Fruit fly (Drosophila melanogaster) Kc167 (cell line): ENCODE data around the gene CG16854.

Source experiments
- Myc ChIP-seq: fragments of >200 bp; optimal IDR thresholded peaks from 2 replicates; lab custom pipeline; 2017; ENCODE audit warnings: missing external identifiers
- Sin3A ChIP-seq: fragments of >200 bp; optimal IDR thresholded peaks from 2 replicates; lab custom pipeline; 2018; ENCODE audit warnings: missing external identifiers
- h ChIP-seq: fragments of >200 bp; optimal IDR thresholded peaks from 3 replicates; lab custom pipeline; 2018; ENCODE audit warnings: missing external identifiers
- insv ChIP-seq: fragments of >200 bp; optimal IDR thresholded peaks from 3 replicates; lab custom pipeline; 2018; ENCODE audit warnings: missing external identifiers
- psq ChIP-seq: fragments of >200 bp; optimal IDR thresholded peaks from 2 replicates; lab custom pipeline; 2017; ENCODE audit warnings: missing external identifiers
- ttk ChIP-seq: sonication (Bioruptor generic); optimal IDR thresholded peaks from 2 replicates; lab custom pipeline; 2017; ENCODE audit warnings: missing external identifiers

Gene CG16854

DNA sequence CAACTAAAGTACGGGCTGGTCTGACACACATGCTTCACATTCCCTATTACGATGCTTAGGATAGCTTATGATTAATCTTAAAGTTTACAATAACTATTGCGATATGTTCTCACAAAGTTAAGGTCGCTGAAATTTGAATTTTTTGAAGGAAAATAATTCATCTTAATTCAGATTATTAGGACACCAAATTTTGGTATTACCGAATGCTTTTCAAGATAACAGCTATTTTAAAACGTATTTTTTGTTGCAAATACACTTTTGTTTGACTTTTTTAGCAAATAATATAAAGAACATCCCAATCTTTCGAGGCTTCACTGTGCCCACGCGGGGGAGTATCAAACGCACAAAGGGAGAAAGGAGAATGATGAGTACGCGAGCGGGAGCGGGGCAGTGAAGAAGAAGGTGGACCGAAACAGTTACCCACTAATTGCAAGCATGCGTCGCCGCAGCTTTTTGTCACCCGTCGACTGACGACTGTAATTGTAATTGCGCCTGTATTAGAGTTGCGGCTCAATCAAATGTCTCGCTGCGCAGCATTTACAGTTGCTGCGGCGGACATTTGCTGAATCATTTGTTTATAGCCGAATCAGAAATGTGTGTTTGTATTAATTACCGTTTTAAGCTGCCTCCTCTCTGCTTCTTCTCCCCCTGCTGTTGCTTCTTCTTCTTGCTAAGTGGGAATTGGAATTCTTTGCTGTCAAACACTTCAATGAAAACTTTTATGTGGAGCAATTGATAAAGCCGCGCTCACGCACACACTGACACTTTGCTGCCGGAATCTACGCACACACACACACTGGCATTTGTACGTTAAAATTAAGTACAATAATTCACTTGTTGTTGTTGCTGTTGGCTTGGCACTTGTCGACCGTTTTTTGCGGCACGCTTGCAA is 20.3 kb upstream of the CG16854 start:
- TF ChIP-seq psq (lab: Kevin White, UChicago) = no peak
- no peak for TF ChIP-seq h (lab: Kevin White, UChicago)
- TF ChIP-seq Myc = no peak
- TF ChIP-seq ttk (lab: Kevin White, UChicago) = no peak
- TF ChIP-seq Sin3A = no peak
- TF ChIP-seq insv (lab: Kevin White, UChicago) = no peak

DNA sequence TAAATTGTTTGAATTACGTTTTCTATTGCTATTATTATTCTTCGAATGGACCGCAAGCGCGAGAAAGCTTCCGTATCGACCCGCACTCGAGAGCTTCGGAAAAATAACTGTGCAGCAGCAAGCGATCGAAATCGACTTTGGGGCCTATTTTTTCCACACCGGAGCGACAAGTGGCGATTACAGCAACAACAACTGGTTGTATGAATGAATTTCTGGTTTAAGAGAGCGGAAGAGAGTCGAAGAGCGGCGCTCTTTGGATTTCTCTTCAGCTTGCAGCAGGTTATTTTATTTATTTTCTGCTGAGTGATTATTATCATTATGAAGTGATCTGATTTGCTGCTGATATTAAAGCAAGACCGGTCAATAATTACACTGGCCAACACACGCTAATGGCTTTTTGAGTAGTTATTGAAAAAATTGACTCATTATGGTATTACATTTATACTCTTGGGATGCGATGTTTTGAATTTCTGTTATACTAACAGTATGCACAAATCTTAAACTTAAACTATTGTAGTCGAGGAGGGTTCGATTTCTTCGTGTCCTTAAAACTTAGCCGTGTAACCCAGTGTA is 19.5 kb upstream of the CG16854 start, which contains the start of gene Samuel:
Samuel (minus strand) TSS at position 112 of the 573 bp plus-strand sequence.
- TF ChIP-seq Sin3A (no peak), ttk (lab: Kevin White, UChicago) (no peak), Myc (no peak), psq (lab: Kevin White, UChicago) (no peak), insv (lab: Kevin White, UChicago) (no peak), h (lab: Kevin White, UChicago) (no peak)

DNA sequence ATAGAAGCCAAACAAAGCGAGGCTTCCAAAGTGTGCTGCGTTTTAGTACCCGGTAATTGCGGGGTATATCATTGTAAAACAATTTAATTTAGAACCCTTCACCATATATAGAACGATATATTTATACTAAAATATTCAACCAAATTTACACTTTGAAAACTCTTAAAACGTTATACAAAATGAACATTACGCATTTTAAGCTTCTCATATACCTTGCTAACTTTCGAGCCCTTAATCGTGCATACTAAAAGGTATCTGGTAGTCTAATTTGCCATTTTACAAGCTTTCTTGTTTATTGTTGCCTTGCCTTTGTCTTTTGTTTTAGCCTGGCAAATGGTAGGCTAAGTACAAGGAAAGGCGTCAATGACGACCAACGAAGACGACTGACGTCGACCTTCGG is 18.6 kb upstream of the CG16854 start:
- TF ChIP-seq psq (lab: Kevin White, UChicago) (no peak), h (lab: Kevin White, UChicago) (no peak), Sin3A (no peak), ttk (lab: Kevin White, UChicago) (no peak), Myc (no peak), insv (lab: Kevin White, UChicago) (no peak)

DNA sequence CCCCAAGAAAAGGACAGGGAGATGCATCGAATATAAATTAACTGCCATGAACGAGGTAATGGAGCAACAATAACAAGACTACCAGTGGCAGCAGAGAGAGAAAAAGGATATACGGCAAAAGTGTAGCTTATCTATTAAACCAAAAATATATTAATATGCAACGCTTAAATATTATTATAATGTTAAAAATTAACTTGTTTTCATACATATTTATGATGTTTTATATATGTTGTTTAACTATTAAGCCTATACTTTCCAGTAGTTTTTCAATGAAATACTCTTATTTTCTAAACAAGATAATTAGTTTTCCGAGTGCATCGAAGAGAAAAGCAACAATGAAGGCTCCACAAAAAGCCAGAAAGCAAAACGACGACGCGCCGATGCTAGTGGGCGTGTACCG is 18.1 kb upstream of the CG16854 start:
- no peak for TF ChIP-seq Myc
- TF ChIP-seq h (lab: Kevin White, UChicago) = no peak
- no peak for TF ChIP-seq Sin3A
- TF ChIP-seq ttk (lab: Kevin White, UChicago) = no peak

DNA sequence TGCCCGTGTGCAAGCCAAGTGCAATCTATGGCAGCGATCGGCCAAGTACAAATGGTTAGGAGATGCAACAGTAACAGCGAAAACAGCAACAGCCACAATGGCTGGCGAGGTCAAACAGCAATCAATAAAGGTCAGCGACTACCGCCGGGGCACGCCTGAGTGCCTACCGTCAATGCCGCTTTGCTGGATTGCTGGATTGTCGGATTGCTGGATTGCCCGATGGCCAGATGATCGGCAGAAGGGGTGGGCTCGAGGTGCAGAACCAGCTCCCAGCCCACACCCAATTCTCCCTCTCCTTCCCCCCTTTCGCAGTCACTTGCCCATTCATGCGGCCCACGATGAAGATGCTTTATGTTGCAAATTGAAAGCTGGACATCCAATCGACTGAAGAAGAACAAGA is 17.6 kb upstream of the CG16854 start:
- TF ChIP-seq h (lab: Kevin White, UChicago) (no peak), Myc (no peak), Sin3A (no peak), psq (lab: Kevin White, UChicago) (no peak), insv (lab: Kevin White, UChicago) (no peak), ttk (lab: Kevin White, UChicago) (no peak)

DNA sequence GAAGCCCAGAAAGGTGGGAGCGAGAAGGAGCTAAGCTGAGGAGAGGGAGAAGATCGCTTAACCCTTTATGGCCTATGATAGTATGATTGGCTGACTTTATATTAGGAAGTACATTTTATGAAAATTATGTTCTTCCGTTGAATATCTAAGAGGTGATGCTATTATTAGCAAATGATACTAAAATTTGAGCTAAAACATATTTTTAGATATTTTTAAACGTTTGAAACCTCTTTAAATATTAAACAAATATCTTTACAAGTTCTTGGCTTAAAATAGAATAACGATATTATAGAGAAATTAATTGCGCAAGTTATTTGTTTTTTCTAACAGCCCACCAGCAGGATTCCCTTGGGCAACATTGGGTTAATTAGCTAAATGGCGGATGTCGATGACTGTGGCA is 17.0 kb upstream of the CG16854 start:
- TF ChIP-seq psq (lab: Kevin White, UChicago) (no peak), Sin3A (no peak), Myc (no peak), ttk (lab: Kevin White, UChicago) (no peak), h (lab: Kevin White, UChicago) (no peak), insv (lab: Kevin White, UChicago) (no peak)

DNA sequence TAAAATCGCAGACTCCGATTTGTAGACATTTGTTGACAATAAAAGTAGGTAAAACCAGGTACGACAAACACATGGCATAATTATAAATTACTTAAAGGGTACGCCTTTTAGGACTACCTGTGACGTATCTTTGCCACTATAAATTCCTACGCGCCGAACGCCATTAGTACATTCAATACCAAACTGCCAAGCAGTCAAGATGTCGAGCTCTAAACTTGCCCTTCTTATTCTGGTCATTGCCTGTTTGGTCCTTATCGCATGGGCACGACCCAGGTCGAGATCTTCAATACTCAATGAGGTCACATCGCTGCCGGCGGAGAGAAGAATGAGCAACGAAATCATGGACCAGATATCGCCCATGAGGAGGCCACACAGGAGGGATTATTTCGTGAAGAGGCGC is 15.7 kb upstream of the CG16854 start, which contains the start of gene CG14915:
CG14915 (plus strand) TSS at position 166 of the 400 bp plus-strand sequence.
- TF ChIP-seq ttk (lab: Kevin White, UChicago) (no peak), Sin3A (no peak), insv (lab: Kevin White, UChicago) (no peak), psq (lab: Kevin White, UChicago) (no peak)

DNA sequence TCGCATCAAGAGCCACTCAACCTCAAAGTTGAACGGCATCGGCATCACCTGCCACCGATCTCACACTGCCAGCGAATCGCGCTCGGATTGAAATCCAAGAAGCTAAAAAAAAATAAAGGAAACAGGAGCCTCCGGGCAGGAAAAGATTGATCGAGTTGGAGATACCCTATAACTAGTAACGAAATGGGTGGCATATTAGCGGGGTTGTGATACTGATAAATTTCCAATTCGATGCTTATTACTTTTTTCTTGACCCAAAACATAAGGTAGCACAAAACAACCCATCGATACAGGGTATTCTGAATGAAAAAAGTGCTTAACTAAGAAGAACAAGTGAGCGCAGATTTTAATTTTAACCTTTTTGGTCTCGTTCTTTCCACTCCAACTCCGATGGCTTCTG is 14.3 kb upstream of the CG16854 start:
- TF ChIP-seq h (lab: Kevin White, UChicago) = no peak
- TF ChIP-seq insv (lab: Kevin White, UChicago) = no peak
- TF ChIP-seq ttk (lab: Kevin White, UChicago) = no peak
- TF ChIP-seq Sin3A = no peak
- TF ChIP-seq Myc = no peak
- TF ChIP-seq psq (lab: Kevin White, UChicago) = no peak

DNA sequence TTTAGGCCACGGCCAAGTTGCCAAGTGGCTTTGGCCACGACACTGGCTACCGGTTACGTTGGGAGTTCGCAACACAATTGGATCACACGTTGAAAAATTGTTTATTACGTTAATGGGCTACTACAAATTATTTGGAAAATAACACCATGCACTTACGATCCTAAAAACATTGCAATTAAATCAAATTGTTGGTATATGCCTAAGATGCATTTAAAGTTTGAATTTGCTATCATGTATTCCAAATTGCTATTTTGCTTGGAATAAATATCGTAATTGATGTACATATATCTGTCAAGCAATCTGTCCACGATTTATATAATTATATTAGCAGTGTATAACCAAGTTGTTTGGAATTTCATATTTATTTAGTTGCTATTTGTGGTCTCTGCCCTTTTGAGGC is 13.6 kb upstream of the CG16854 start:
- no peak for TF ChIP-seq ttk (lab: Kevin White, UChicago)

DNA sequence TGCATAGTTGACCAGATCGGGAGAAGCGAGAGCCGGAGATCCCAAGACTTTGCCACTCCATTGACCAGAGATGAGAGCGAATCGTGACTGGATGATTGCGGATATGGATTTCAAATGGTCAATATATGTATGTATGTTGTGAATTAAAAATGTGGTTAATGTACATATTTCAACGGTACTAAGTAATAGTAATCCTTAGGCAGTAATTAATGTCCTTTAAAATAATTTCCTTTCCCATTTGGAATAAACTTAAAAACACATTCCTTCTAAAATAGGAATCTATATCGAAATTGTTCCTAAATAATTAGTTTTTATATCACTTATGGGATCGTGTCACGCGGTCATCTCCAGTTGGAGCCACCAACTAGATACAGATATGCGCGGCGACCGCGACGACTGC is 12.6 kb upstream of the CG16854 start:
- TF ChIP-seq h (lab: Kevin White, UChicago) = no peak
- TF ChIP-seq insv (lab: Kevin White, UChicago) = no peak
- no peak for TF ChIP-seq ttk (lab: Kevin White, UChicago)
- no peak for TF ChIP-seq psq (lab: Kevin White, UChicago)
- no peak for TF ChIP-seq Myc
- no peak for TF ChIP-seq Sin3A

DNA sequence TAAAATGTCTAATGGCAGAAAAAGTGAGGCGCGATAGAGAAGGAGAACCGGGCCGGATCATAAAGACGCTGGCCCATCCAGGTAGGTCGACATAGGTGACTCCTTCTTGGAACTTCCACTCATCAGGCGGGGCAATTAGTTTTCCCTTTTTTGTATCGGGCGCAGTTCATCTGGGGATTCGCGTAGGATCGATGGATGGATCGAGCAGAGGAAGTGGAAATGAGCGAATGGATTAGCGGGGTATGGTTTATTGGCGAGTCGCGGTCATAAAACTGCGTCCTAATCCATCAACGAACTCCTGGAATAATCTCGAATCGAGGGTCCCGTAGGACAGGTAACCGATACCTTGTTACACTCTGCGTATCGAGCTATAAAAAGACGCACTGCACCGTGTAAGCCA is 11.4 kb upstream of the CG16854 start, which contains the start of gene CG43725:
CG43725 (plus strand) TSS at position 400 of the 400 bp plus-strand sequence.
- no peak for TF ChIP-seq Myc
- no peak for TF ChIP-seq psq (lab: Kevin White, UChicago)
- TF ChIP-seq insv (lab: Kevin White, UChicago) = no peak
- no peak for TF ChIP-seq h (lab: Kevin White, UChicago)
- TF ChIP-seq Sin3A = no peak
- TF ChIP-seq ttk (lab: Kevin White, UChicago) = no peak

DNA sequence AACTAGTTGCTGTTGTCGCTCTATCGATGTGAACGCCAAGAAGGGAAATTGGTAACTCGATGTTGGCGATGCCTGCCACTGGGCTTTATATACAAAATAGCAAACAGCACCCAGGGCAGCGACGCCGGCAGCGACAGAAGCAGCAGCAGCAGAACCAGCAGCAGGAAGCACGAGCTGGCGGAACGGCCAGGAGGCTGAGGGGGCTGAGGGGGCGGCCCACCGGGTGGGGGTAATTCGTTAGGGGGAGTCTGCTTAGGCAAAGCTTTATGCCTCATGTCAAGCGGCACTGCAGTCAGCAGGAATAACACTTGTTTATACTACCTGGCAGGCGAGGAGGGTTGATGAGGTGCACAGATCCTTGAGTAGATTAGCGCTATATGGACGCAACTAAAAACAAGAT is 5.2 kb upstream of the CG16854 start, which contains the start of gene AstC:
AstC (minus strand) TSS at position 63 of the 400 bp plus-strand sequence.
- no peak for TF ChIP-seq h (lab: Kevin White, UChicago)
- TF ChIP-seq insv (lab: Kevin White, UChicago) = no peak
- no peak for TF ChIP-seq Myc
- TF ChIP-seq Sin3A = no peak
